Worm (Caenorhabditis elegans) whole organism, L4/young adult: ENCODE data around the gene C08E8.10.

Experiments
- W03F9.2 ChIP-seq: fragments of 150-350 bp; optimal IDR thresholded peaks from 2 replicates; lab custom pipeline; 2014; ENCODE audit warnings: missing biosample characterization, missing genetic modification characterization
- dao-5 ChIP-seq: sonication (generic microtip); optimal IDR thresholded peaks from 2 replicates; lab custom pipeline; 2016; ENCODE audit warnings: missing genotype, missing genetic modification characterization, moderate library complexity, missing compliant biosample characterization
- him-1 ChIP-seq: sonication (generic microtip); optimal IDR thresholded peaks from 2 replicates; lab custom pipeline; 2016; ENCODE audit warnings: missing genotype, missing genetic modification reagents, missing genetic modification characterization, missing compliant biosample characterization

The C08E8.10 gene

ce11 chrV:18339807-18340206 lies at the start of gene C08E8.10:
C08E8.10 (minus strand) TSS chrV:18339907.
- TF ChIP-seq W03F9.2 (tag; lab: Kevin White, UChicago) (no peak), dao-5 (no peak), him-1 (no peak)

- no peak for TF ChIP-seq dao-5
- no peak for TF ChIP-seq W03F9.2 (tag; lab: Kevin White, UChicago)
- no peak for TF ChIP-seq him-1
Measured at ce11 chrV:18389046-18389445, 49.3 kb upstream of the C08E8.10 start, which contains the start of the genes Y51A2B.4 and Y51A2B.5. Y51A2B.4 (minus strand) TSS chrV:18389146. Y51A2B.5 (plus strand) TSS chrV:18389277.

ce11 chrV:18382590-18382989 lies 42.9 kb upstream of the C08E8.10 start, which contains the start of gene nhr-288:
nhr-288 (minus strand) TSS chrV:18382690.
- TF ChIP-seq W03F9.2 (tag; lab: Kevin White, UChicago) (no peak), dao-5 (no peak), him-1 (no peak)

- TF ChIP-seq W03F9.2 (tag; lab: Kevin White, UChicago) (no peak), him-1 (no peak), dao-5 (no peak)
Measured at ce11 chrV:18378819-18379218, 39.1 kb upstream of the C08E8.10 start, which contains the start of gene Y51A2B.8. Y51A2B.8 (plus strand) TSS chrV:18379119.

ce11 chrV:18375551-18375950 lies 35.8 kb upstream of the C08E8.10 start:
- no peak for TF ChIP-seq W03F9.2 (tag; lab: Kevin White, UChicago)
- no peak for TF ChIP-seq dao-5
- no peak for TF ChIP-seq him-1

- TF ChIP-seq W03F9.2 (tag; lab: Kevin White, UChicago) (no peak), dao-5 (no peak), him-1 (no peak)
Measured at ce11 chrV:18374194-18374593, 34.5 kb upstream of the C08E8.10 start, which contains the start of gene Y51A2B.2. Y51A2B.2 (plus strand) TSS chrV:18374494.

ce11 chrV:18371579-18371978 lies 31.9 kb upstream of the C08E8.10 start, which contains the start of gene C08E8.4:
C08E8.4 (plus strand) TSS chrV:18371846.
- TF ChIP-seq W03F9.2 (tag; lab: Kevin White, UChicago) (no peak), him-1 (no peak), dao-5 (no peak)

- TF ChIP-seq him-1 (no peak), dao-5 (no peak), W03F9.2 (tag; lab: Kevin White, UChicago) (no peak)
Measured at ce11 chrV:18371028-18371427, 31.3 kb upstream of the C08E8.10 start.

- TF ChIP-seq dao-5 (no peak), him-1 (no peak), W03F9.2 (tag; lab: Kevin White, UChicago) (no peak)
Measured at ce11 chrV:18368322-18368721, 28.6 kb upstream of the C08E8.10 start, which contains the start of gene C08E8.6. C08E8.6 (minus strand) TSS chrV:18368422.

- TF ChIP-seq W03F9.2 (tag; lab: Kevin White, UChicago) (no peak), dao-5 (no peak), him-1 (no peak)
Measured at ce11 chrV:18364558-18364957, 24.9 kb upstream of the C08E8.10 start, which contains the start of gene C08E8.9. C08E8.9 (plus strand) TSS chrV:18364858.

- TF ChIP-seq dao-5 (no peak), W03F9.2 (tag; lab: Kevin White, UChicago) (no peak), him-1 (no peak)
Measured at ce11 chrV:18362402-18362801, 22.7 kb upstream of the C08E8.10 start, which contains the start of gene C08E8.1. C08E8.1 (minus strand) TSS chrV:18362502.

ce11 chrV:18359888-18360287 lies 20.2 kb upstream of the C08E8.10 start, which contains the start of gene C08E8.5:
C08E8.5 (minus strand) TSS chrV:18359988.
- TF ChIP-seq him-1 (no peak), dao-5 (no peak), W03F9.2 (tag; lab: Kevin White, UChicago) (no peak)

ce11 chrV:18355742-18356141 lies 16.0 kb upstream of the C08E8.10 start, which contains the start of gene C08E8.2:
C08E8.2 (minus strand) TSS chrV:18355842.
- TF ChIP-seq W03F9.2 (tag; lab: Kevin White, UChicago) (no peak), dao-5 (no peak), him-1 (no peak)

- TF ChIP-seq W03F9.2 (tag; lab: Kevin White, UChicago): no peak
- TF ChIP-seq dao-5: no peak
- TF ChIP-seq him-1: no peak
Measured at ce11 chrV:18354299-18354698, 14.6 kb upstream of the C08E8.10 start.

- TF ChIP-seq dao-5 (no peak), W03F9.2 (tag; lab: Kevin White, UChicago) (no peak), him-1 (no peak)
Measured at ce11 chrV:18350721-18351120, 11.0 kb upstream of the C08E8.10 start, which contains the start of gene C08E8.11. C08E8.11 (plus strand) TSS chrV:18351021.

ce11 chrV:18350046-18350445 lies 10.3 kb upstream of the C08E8.10 start, which contains the start of gene C08E8.3:
C08E8.3 (plus strand) TSS chrV:18350129.
- TF ChIP-seq dao-5 (no peak), him-1 (no peak), W03F9.2 (tag; lab: Kevin White, UChicago) (no peak)
